Worm (Caenorhabditis elegans): ENCODE data around the gene ZK1240.3.

Gene ZK1240.3

ce11 chrII:2330462-2330861 is 10.3 kb downstream of the ZK1240.3 start:
- no peak for TF ChIP-seq ceh-48 (tag; optimal IDR thresholded peaks at IDR 0.05)
- TF ChIP-seq pqm-1 (tag; optimal IDR thresholded peaks at IDR 0.05), result no peak
- no peak for TF ChIP-seq odd-2 (tag; optimal IDR thresholded peaks at IDR 0.05)
- TF ChIP-seq rnt-1 (tag; optimal IDR thresholded peaks at IDR 0.05), result no peak
- TF ChIP-seq che-1 (tag; optimal IDR thresholded peaks at IDR 0.05), result no peak
- no peak for TF ChIP-seq ceh-30 (tag; optimal IDR thresholded peaks at IDR 0.05)
- no peak for TF ChIP-seq pha-4 (tag; optimal IDR thresholded peaks at IDR 0.05)
- no peak for TF ChIP-seq pax-1 (tag; optimal IDR thresholded peaks at IDR 0.05)

DNA sequence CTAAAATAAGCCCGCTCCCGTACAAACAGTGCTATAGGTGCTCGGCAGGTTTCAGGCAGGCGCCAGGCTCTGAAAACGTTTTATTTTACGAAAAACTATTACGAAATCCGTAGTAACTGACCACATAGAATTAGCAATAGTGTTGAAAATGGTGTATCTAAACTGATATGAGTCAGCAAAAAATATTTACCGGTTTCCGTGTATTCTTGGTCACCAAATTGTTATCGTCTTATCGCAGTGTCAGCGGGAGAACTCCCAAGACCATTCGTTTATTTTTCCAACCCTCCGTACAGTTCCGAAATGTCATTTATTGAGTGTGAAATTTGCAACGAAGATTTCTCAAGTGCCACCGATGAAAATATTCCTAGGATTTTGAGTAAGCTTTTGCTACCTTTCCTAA is 12.1 kb downstream of the ZK1240.3 start, which contains the start of gene F43C11.8:
Gene F43C11.8, plus strand, starts transcription at position 301 of the 400 bp plus-strand sequence.
- TF ChIP-seq fax-1 (tag; optimal IDR thresholded peaks at IDR 0.05), result no peak
- TF ChIP-seq ceh-30 (tag; optimal IDR thresholded peaks at IDR 0.05), result no peak
- TF ChIP-seq ref-2 (tag; optimal IDR thresholded peaks at IDR 0.05), result no peak
- TF ChIP-seq ceh-34 (tag; optimal IDR thresholded peaks at IDR 0.05), result no peak
- TF ChIP-seq ceh-24 (tag; optimal IDR thresholded peaks at IDR 0.05), result no peak
- no peak for TF ChIP-seq pag-3 (tag; optimal IDR thresholded peaks at IDR 0.05; ENCODE audit: borderline replicate concordance)
- no peak for TF ChIP-seq hlh-13 (GFP tag; optimal IDR thresholded peaks at IDR 0.05)
- TF ChIP-seq hlh-6 (tag; optimal IDR thresholded peaks at IDR 0.05), result no peak
- no peak for TF ChIP-seq sdc-2 (tag; optimal IDR thresholded peaks at IDR 0.05)

DNA sequence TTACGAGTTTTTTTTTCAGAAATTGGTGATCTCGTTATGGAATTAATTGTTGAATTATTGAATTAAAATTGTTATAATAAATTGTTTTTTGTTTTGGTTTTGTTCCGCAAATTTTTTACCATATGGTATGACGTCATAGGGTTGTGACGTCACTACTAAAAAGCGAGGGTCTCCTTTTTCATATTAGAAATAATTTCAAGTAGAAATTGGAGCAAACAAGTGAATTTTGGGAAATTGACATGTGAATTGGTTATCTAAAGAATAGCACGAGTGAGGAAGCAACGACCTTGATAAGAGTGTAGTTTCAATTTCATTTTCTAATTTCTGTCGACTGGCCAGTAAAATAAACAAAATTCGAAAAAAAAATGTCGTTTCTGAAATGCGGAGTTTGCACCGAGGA is 15.4 kb downstream of the ZK1240.3 start, which contains the start of gene F43C11.7:
Gene F43C11.7, plus strand, starts transcription at position 326 of the 400 bp plus-strand sequence.
- no peak for TF ChIP-seq zip-5 (tag; optimal IDR thresholded peaks at IDR 0.05)
- TF ChIP-seq odd-2 (tag; optimal IDR thresholded peaks at IDR 0.05), result no peak
- TF ChIP-seq ceh-2 (tag; optimal IDR thresholded peaks at IDR 0.05), result no peak
- TF ChIP-seq dve-1 (tag; optimal IDR thresholded peaks at IDR 0.05), result no peak
- TF ChIP-seq nfya-1 (tag; optimal IDR thresholded peaks at IDR 0.05), result no peak
- TF ChIP-seq ceh-34 (tag; optimal IDR thresholded peaks at IDR 0.05), result no peak
- no peak for TF ChIP-seq pag-3 (tag; optimal IDR thresholded peaks at IDR 0.05; ENCODE audit: borderline replicate concordance)
- no peak for TF ChIP-seq tbx-7 (tag; optimal IDR thresholded peaks at IDR 0.05)
- no peak for TF ChIP-seq F13H6.1 (tag; optimal IDR thresholded peaks at IDR 0.05)
- no peak for TF ChIP-seq pha-2 (tag; optimal IDR thresholded peaks at IDR 0.05)
- no peak for TF ChIP-seq lin-11 (tag; optimal IDR thresholded peaks at IDR 0.05)
- no peak for TF ChIP-seq K02D7.2 (tag; optimal IDR thresholded peaks at IDR 0.05)
- TF ChIP-seq unc-86 (tag; optimal IDR thresholded peaks at IDR 0.05), result no peak
- no peak for TF ChIP-seq ceh-31 (tag; optimal IDR thresholded peaks at IDR 0.05)
- no peak for TF ChIP-seq unc-42 (tag; optimal IDR thresholded peaks at IDR 0.05)
- no peak for TF ChIP-seq pros-1 (tag; optimal IDR thresholded peaks at IDR 0.05)
- no peak for TF ChIP-seq ceh-9 (tag; optimal IDR thresholded peaks at IDR 0.05)
- TF ChIP-seq C38D4.7 (GFP tag; optimal IDR thresholded peaks at IDR 0.05), result no peak
- TF ChIP-seq elt-4 (tag; optimal IDR thresholded peaks at IDR 0.05), result no peak
- TF ChIP-seq ceh-6 (GFP tag; optimal IDR thresholded peaks at IDR 0.05), result no peak

DNA sequence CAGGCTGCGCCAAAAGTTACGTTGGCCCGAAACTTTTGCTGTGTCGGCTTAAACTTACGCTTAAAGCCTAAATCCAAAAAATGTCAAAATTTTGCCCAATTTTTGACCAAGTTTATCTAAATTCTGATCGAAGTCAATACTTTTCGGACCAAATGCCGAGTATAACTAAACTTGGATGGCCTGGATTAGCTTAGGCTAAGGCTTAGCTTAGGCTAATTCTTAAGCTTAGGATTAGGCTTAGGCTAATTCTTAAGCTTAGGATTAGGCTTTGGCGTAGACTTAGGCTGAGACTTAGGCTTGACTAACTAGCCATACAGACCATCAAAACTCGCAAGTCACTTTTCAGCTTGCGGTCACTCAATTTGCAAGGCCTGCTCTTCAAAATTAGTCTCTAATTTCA is 16.0 kb downstream of the ZK1240.3 start:
- peak; percentile 60 for TF ChIP-seq dve-1 (tag; optimal IDR thresholded peaks at IDR 0.05)
- no peak for TF ChIP-seq ceh-22 (tag; optimal IDR thresholded peaks at IDR 0.05)

ce11 chrII:2340974-2341373 is 20.8 kb downstream of the ZK1240.3 start:
- TF ChIP-seq rnt-1 (tag; optimal IDR thresholded peaks at IDR 0.05) (peak; percentile 92), pax-1 (tag; optimal IDR thresholded peaks at IDR 0.05) (no peak), hlh-13 (GFP tag; optimal IDR thresholded peaks at IDR 0.05) (no peak), fkh-6 (tag; optimal IDR thresholded peaks at IDR 0.05) (no peak), nfya-1 (tag; optimal IDR thresholded peaks at IDR 0.05) (peak; percentile 28)
